Worm (Caenorhabditis elegans) whole organism, L3 larva: Measurements from ENCODE around the gene rpl-6.
A peak's percentile ranks its signal among the peaks of the same experiment; 100 is the strongest.

Experiments
- ZK546.5 ChIP-seq: sonication (generic microtip); optimal IDR thresholded peaks from 2 replicates; lab custom pipeline; 2017; ENCODE audit warnings: missing biosample characterization, missing genetic modification characterization
- aly-2 ChIP-seq: fragments of 150-350 bp; optimal IDR thresholded peaks from 2 replicates; lab custom pipeline; 2014; ENCODE audit warnings: missing biosample characterization, missing genetic modification characterization
- ama-1 ChIP-seq: fragments of 150-350 bp; optimal IDR thresholded peaks from 2 replicates; lab custom pipeline; 2018
- ceh-16 ChIP-seq: sonication (generic microtip); optimal IDR thresholded peaks from 2 replicates; lab custom pipeline; 2017; ENCODE audit warnings: missing biosample characterization, missing genetic modification characterization
- ceh-28 ChIP-seq: fragments of 150-350 bp; optimal IDR thresholded peaks from 2 replicates; lab custom pipeline; 2014; ENCODE audit warnings: missing biosample characterization, missing genetic modification reagents, missing genetic modification characterization
- ceh-82 ChIP-seq: fragments of 150-350 bp; optimal IDR thresholded peaks from 2 replicates; lab custom pipeline; 2014; ENCODE audit warnings: missing biosample characterization, missing genetic modification characterization
- ceh-9 ChIP-seq: sonication (generic microtip); optimal IDR thresholded peaks from 2 replicates; lab custom pipeline; 2018; ENCODE audit warnings: missing biosample characterization, missing genetic modification characterization
- daf-12 ChIP-seq: fragments of 150-350 bp; optimal IDR thresholded peaks from 2 replicates; lab custom pipeline; 2014; ENCODE audit warnings: missing biosample characterization, missing genetic modification reagents, missing genetic modification characterization
- egl-5 ChIP-seq: fragments of 150-350 bp; optimal IDR thresholded peaks from 2 replicates; lab custom pipeline; 2017; ENCODE audit warnings: missing biosample characterization, missing genetic modification reagents, missing genetic modification characterization, inconsistent platforms
- elt-1 ChIP-seq: fragments of 150-350 bp; optimal IDR thresholded peaks from 2 replicates; lab custom pipeline; 2014; ENCODE audit warnings: missing biosample characterization, missing genetic modification characterization
- elt-2 ChIP-seq: sonication (generic microtip); optimal IDR thresholded peaks from 2 replicates; lab custom pipeline; 2016; ENCODE audit warnings: missing genetic modification reagents, mild to moderate bottlenecking, missing genetic modification characterization, missing compliant biosample characterization
- elt-3 ChIP-seq, 3 experiments: fragments of 150-350 bp in 1 of 3; sonication (generic microtip) in 2 of 3; optimal IDR thresholded peaks; 2 replicates in 2 of 3; 4 replicates in 1 of 3; lab custom pipeline; 2014 to 2017; ENCODE audit warnings: missing biosample characterization in 3 of 3, missing genetic modification characterization in 3 of 3
- eor-1 ChIP-seq, 2 experiments: fragments of 150-350 bp; optimal IDR thresholded peaks; 2 replicates each; lab custom pipeline; 2014 to 2018; ENCODE audit warnings: missing biosample characterization in 2 of 2, missing genetic modification characterization in 2 of 2
- fkh-10 ChIP-seq: sonication (generic microtip); optimal IDR thresholded peaks from 2 replicates; lab custom pipeline; 2017; ENCODE audit warnings: missing biosample characterization, missing genetic modification reagents, missing genetic modification characterization
- fos-1 ChIP-seq: fragments of 150-350 bp; optimal IDR thresholded peaks from 2 replicates; lab custom pipeline; 2014; ENCODE audit warnings: missing biosample characterization, missing genetic modification characterization
- hmg-11 ChIP-seq: sonication (generic microtip); optimal IDR thresholded peaks from 2 replicates; lab custom pipeline; 2016; ENCODE audit warnings: missing genetic modification characterization, missing compliant biosample characterization
- jun-1 ChIP-seq: fragments of 150-350 bp; optimal IDR thresholded peaks from 2 replicates; lab custom pipeline; 2014; ENCODE audit warnings: missing biosample characterization, missing genetic modification reagents, missing genetic modification characterization
- lin-15B ChIP-seq: fragments of 150-350 bp; optimal IDR thresholded peaks from 2 replicates; lab custom pipeline; 2014; ENCODE audit warnings: missing biosample characterization, missing genetic modification characterization
- lin-39 ChIP-seq: fragments of 150-350 bp; optimal IDR thresholded peaks from 2 replicates; lab custom pipeline; 2018; ENCODE audit warnings: missing biosample characterization, missing genetic modification reagents, missing genetic modification characterization
- lsy-12 ChIP-seq: sonication (generic microtip); optimal IDR thresholded peaks from 2 replicates; lab custom pipeline; 2016; ENCODE audit warnings: mild to moderate bottlenecking, missing genetic modification characterization, missing compliant biosample characterization
- mdl-1 ChIP-seq: fragments of 150-350 bp; optimal IDR thresholded peaks from 2 replicates; lab custom pipeline; 2014; ENCODE audit warnings: missing biosample characterization, missing genetic modification characterization
- mml-1 ChIP-seq: fragments of 150-350 bp; sonication (generic microtip); optimal IDR thresholded peaks from 3 replicates; lab custom pipeline; 2014; ENCODE audit warnings: missing biosample characterization, missing genetic modification characterization
- nfya-1 ChIP-seq: sonication (generic microtip); optimal IDR thresholded peaks from 2 replicates; lab custom pipeline; 2017; ENCODE audit warnings: missing genetic modification characterization, mild to moderate bottlenecking, missing compliant biosample characterization, antibody characterized with exemption, moderate library complexity; ENCODE audit not compliant: insufficient read depth
- nhr-12 ChIP-seq: fragments of 150-350 bp; optimal IDR thresholded peaks from 2 replicates; lab custom pipeline; 2014; ENCODE audit warnings: missing biosample characterization, missing genetic modification characterization
- nhr-23 ChIP-seq: fragments of 150-350 bp; optimal IDR thresholded peaks from 2 replicates; lab custom pipeline; 2014; ENCODE audit warnings: missing biosample characterization, missing genetic modification reagents, missing genetic modification characterization
- nhr-237 ChIP-seq: fragments of 150-350 bp; optimal IDR thresholded peaks from 2 replicates; lab custom pipeline; 2014; ENCODE audit warnings: missing biosample characterization, missing genetic modification characterization
- nhr-25 ChIP-seq: sonication (generic microtip); optimal IDR thresholded peaks from 2 replicates; lab custom pipeline; 2017; ENCODE audit warnings: missing biosample characterization, missing genetic modification characterization
- nhr-28 ChIP-seq: fragments of 150-350 bp; optimal IDR thresholded peaks from 2 replicates; lab custom pipeline; 2014; ENCODE audit warnings: missing biosample characterization, missing genetic modification characterization
- nhr-43 ChIP-seq: sonication (generic microtip); optimal IDR thresholded peaks from 2 replicates; lab custom pipeline; 2016; ENCODE audit warnings: mild to moderate bottlenecking, missing genetic modification characterization, missing compliant biosample characterization; ENCODE audit not compliant: poor library complexity, severe bottlenecking
- nhr-67 ChIP-seq: fragments of 150-350 bp; optimal IDR thresholded peaks from 2 replicates; lab custom pipeline; 2014; ENCODE audit warnings: missing biosample characterization, missing genetic modification characterization
- nhr-76 ChIP-seq: fragments of 150-350 bp; sonication (generic microtip); optimal IDR thresholded peaks from 5 replicates; lab custom pipeline; 2014; ENCODE audit warnings: missing biosample characterization, missing genetic modification characterization
- nhr-77 ChIP-seq: fragments of 150-350 bp; optimal IDR thresholded peaks from 2 replicates; lab custom pipeline; 2014; ENCODE audit warnings: missing biosample characterization, missing genetic modification characterization
- pha-4 ChIP-seq: fragments of 150-350 bp; optimal IDR thresholded peaks from 2 replicates; lab custom pipeline; 2014; ENCODE audit warnings: missing biosample characterization, missing genetic modification reagents, missing genetic modification characterization
- sea-2 ChIP-seq: fragments of 150-350 bp; sonication (generic microtip); optimal IDR thresholded peaks from 4 replicates; lab custom pipeline; 2014; ENCODE audit warnings: missing biosample characterization, missing genetic modification reagents, missing genetic modification characterization
- skn-1 ChIP-seq: fragments of 150-350 bp; optimal IDR thresholded peaks from 2 replicates; lab custom pipeline; 2014; ENCODE audit warnings: missing biosample characterization, missing genetic modification characterization
- unc-39 ChIP-seq: sonication (generic microtip); optimal IDR thresholded peaks from 4 replicates; lab custom pipeline; 2017; ENCODE audit warnings: missing biosample characterization, missing genetic modification characterization
- unc-62 ChIP-seq: fragments of 150-350 bp; sonication (generic microtip); optimal IDR thresholded peaks from 4 replicates; lab custom pipeline; 2014; ENCODE audit warnings: missing biosample characterization, missing genetic modification reagents, missing genetic modification characterization
- ztf-11 ChIP-seq: fragments of 150-350 bp; optimal IDR thresholded peaks from 2 replicates; lab custom pipeline; 2014; ENCODE audit warnings: missing biosample characterization, missing genetic modification characterization

Gene rpl-6

DNA sequence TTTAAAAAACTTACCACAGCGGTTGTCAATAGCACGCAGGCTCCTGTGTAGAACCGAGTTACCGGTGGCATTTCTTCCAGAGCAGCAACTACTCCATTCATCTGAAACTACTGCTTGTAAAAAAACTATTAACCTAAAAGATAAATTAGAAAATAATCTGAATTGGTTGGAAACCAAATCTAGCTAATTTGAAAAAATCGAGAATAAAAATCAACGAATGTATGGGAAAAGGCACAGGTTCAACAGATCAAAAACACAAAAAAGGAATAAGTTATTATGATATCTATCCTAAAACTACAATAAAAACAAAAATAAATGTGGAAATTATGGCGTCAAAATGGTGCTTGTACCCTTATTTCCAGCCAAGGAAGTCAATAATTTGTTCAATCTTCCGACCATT lies 14.8 kb downstream of the rpl-6 start, which contains the start of gene der-2:
Gene der-2 (minus strand): TSS at position 101 of the 400 bp plus-strand sequence.
- TF ChIP-seq mdl-1 (tag; lab: Kevin White, UChicago) (no peak), ceh-9 (tag; lab: Kevin White, UChicago) (no peak), ama-1 (lab: Kevin White, UChicago) (no peak), fkh-10 (no peak), ceh-16 (tag; lab: Kevin White, UChicago) (no peak), elt-1 (tag; lab: Kevin White, UChicago) (no peak), fos-1 (tag; lab: Kevin White, UChicago) (no peak)
- TF ChIP-seq, all 47 proteins: peak for 0

ce11 chrIII:7226607-7227006 lies 18.4 kb downstream of the rpl-6 start, which contains the start of gene hsp-75:
Gene hsp-75, minus strand, starts transcription at chrIII:7226707.
- TF ChIP-seq nhr-67 (tag; lab: Kevin White, UChicago) (no peak), nhr-77 (tag; lab: Kevin White, UChicago) (no peak), nhr-237 (tag; lab: Kevin White, UChicago) (no peak), nhr-43 (tag; lab: Kevin White, UChicago) (no peak), pha-4 (tag; lab: Kevin White, UChicago) (no peak), ama-1 (lab: Kevin White, UChicago) (no peak), ZK546.5 (tag; lab: Kevin White, UChicago) (no peak), mml-1 (tag; lab: Kevin White, UChicago) (no peak), mdl-1 (tag; lab: Kevin White, UChicago) (no peak), ceh-16 (tag; lab: Kevin White, UChicago) (no peak), nhr-12 (tag; lab: Kevin White, UChicago) (no peak)

- TF ChIP-seq unc-62 (no peak), aly-2 (tag; lab: Kevin White, UChicago) (no peak), ama-1 (lab: Kevin White, UChicago) (no peak), nhr-12 (tag; lab: Kevin White, UChicago) (no peak)
Measured at ce11 chrIII:7229687-7230086, 21.4 kb downstream of the rpl-6 start, which contains the start of gene R151.8. Gene R151.8, minus strand, starts transcription at chrIII:7229787.

- no peak for TF ChIP-seq ceh-82
- no peak for TF ChIP-seq eor-1 (tag; optimal IDR thresholded peaks at IDR 0.05; lab: Kevin White, UChicago)
- no peak for TF ChIP-seq elt-2 (tag; lab: Kevin White, UChicago)
Measured at ce11 chrIII:7230841-7231240, 22.6 kb downstream of the rpl-6 start, which contains the start of gene R151.10. Gene R151.10, minus strand, starts transcription at chrIII:7230941.

- TF ChIP-seq mml-1 (tag; lab: Kevin White, UChicago) (no peak), nhr-76 (tag; lab: Kevin White, UChicago) (no peak), nhr-12 (tag; lab: Kevin White, UChicago) (no peak), sea-2 (GFP tag; lab: Kevin White, UChicago) (no peak), lin-15B (tag; lab: Kevin White, UChicago) (no peak), aly-2 (tag; lab: Kevin White, UChicago) (no peak), ZK546.5 (tag; lab: Kevin White, UChicago) (no peak), hmg-11 (tag; lab: Kevin White, UChicago) (no peak), unc-39 (tag; lab: Kevin White, UChicago) (no peak), ztf-11 (no peak), nfya-1 (tag; lab: Kevin White, UChicago) (no peak), nhr-28 (no peak), lsy-12 (tag; lab: Kevin White, UChicago) (no peak), fos-1 (tag; lab: Kevin White, UChicago) (no peak), nhr-77 (tag; lab: Kevin White, UChicago) (no peak), fkh-10 (no peak)
- TF ChIP-seq, all 47 proteins: peak for 0
Measured at ce11 chrIII:7232782-7233181, 24.5 kb downstream of the rpl-6 start, which contains the start of gene adr-2. Gene adr-2, minus strand, starts transcription at chrIII:7232882.

- TF ChIP-seq egl-5 (tag; lab: Kevin White, UChicago) (peak; percentile 5), sea-2 (GFP tag; lab: Kevin White, UChicago) (no peak), skn-1 (no peak), elt-1 (tag; lab: Kevin White, UChicago) (no peak), ceh-28 (peak; percentile 7), nhr-43 (tag; lab: Kevin White, UChicago) (peak; percentile 44), fkh-10 (no peak), lin-15B (tag; lab: Kevin White, UChicago) (peak; percentile 64), ceh-9 (tag; lab: Kevin White, UChicago) (no peak), nhr-12 (tag; lab: Kevin White, UChicago) (no peak), lin-39 (tag; lab: Kevin White, UChicago) (peak; percentile 24), ama-1 (lab: Kevin White, UChicago) (no peak), nhr-23 (tag; lab: Kevin White, UChicago) (peak; percentile 89), hmg-11 (tag; lab: Kevin White, UChicago) (peak; percentile 45), daf-12 (tag; lab: Kevin White, UChicago) (no peak), mml-1 (tag; lab: Kevin White, UChicago) (no peak), nhr-28 (no peak), elt-3 (tag; optimal IDR thresholded peaks at IDR 0.05; lab: Kevin White, UChicago) (no peak), lsy-12 (tag; lab: Kevin White, UChicago) (peak; percentile 30), nfya-1 (tag; lab: Kevin White, UChicago) (peak; percentile 52), nhr-237 (tag; lab: Kevin White, UChicago) (no peak), nhr-77 (tag; lab: Kevin White, UChicago) (no peak), pha-4 (tag; lab: Kevin White, UChicago) (peak; percentile 88), nhr-25 (tag; lab: Kevin White, UChicago) (peak; percentile 44), jun-1 (tag; lab: Kevin White, UChicago) (peak; percentile 25)
Measured at ce11 chrIII:7234148-7234547, 25.9 kb downstream of the rpl-6 start, which contains the start of gene ndus-8. Gene ndus-8, minus strand, starts transcription at chrIII:7234202.
